Worm (Caenorhabditis elegans) whole organism, L1 larva: Measurements from ENCODE around the gene nlp-11.

ENCODE experiments used
- aly-2 ChIP-seq: fragments of 150-350 bp; optimal IDR thresholded peaks from 2 replicates; lab custom pipeline; 2014; ENCODE audit warnings: missing biosample characterization, missing genetic modification characterization
- ama-1 ChIP-seq: fragments of 150-350 bp; optimal IDR thresholded peaks from 2 replicates; lab custom pipeline; 2014
- blmp-1 ChIP-seq: fragments of 150-350 bp; optimal IDR thresholded peaks from 2 replicates; lab custom pipeline; 2014; ENCODE audit warnings: missing biosample characterization, missing genetic modification characterization
- ceh-8 ChIP-seq: fragments of 200-800 bp; sonication (Bioruptor generic); optimal IDR thresholded peaks from 2 replicates; lab custom pipeline; 2018; ENCODE audit warnings: mild to moderate bottlenecking, missing genetic modification characterization, moderate library complexity, missing compliant biosample characterization
- ceh-82 ChIP-seq, 3 experiments: fragments of 150-350 bp in 1 of 3; sonication (generic microtip) in 2 of 3; optimal IDR thresholded peaks; 2 replicates each; lab custom pipeline; 2014 to 2017; ENCODE audit warnings: missing biosample characterization in 3 of 3, missing genetic modification characterization in 3 of 3
- ces-1 ChIP-seq: fragments of 150-350 bp; optimal IDR thresholded peaks from 2 replicates; lab custom pipeline; 2014; ENCODE audit warnings: missing biosample characterization, missing genetic modification reagents, missing genetic modification characterization
- dpl-1 ChIP-seq, 3 experiments: fragments of 150-350 bp in 2 of 3; sonication (generic microtip) in 1 of 3; optimal IDR thresholded peaks; 2 replicates each; lab custom pipeline; 2014 to 2017; ENCODE audit warnings: missing biosample characterization in 3 of 3, missing genetic modification characterization in 3 of 3, missing genetic modification reagents in 3 of 3
- dsc-1 ChIP-seq: sonication (generic microtip); optimal IDR thresholded peaks from 2 replicates; lab custom pipeline; 2016; ENCODE audit warnings: mild to moderate bottlenecking, missing genetic modification characterization, missing compliant biosample characterization
- efl-1 ChIP-seq, 4 experiments: fragments of 150-350 bp; optimal IDR thresholded peaks in 3 of 4; peaks in 1 of 4; 1 replicate in 1 of 4; 2 replicates in 3 of 4; lab custom pipeline; 2014; ENCODE audit warnings: missing biosample characterization in 2 of 4, missing genetic modification characterization in 2 of 4, missing genetic modification reagents in 2 of 4
- egl-13 ChIP-seq: sonication (generic microtip); optimal IDR thresholded peaks from 2 replicates; lab custom pipeline; 2016; ENCODE audit warnings: missing genotype, missing genetic modification reagents, missing genetic modification characterization, missing compliant biosample characterization
- ets-5 ChIP-seq: fragments of 200-800 bp; sonication (Bioruptor generic); IDR thresholded peaks from 2 replicates; pipeline ENCODE4 v1.3.6; 2022; ENCODE audit warnings: missing genetic modification characterization, missing compliant biosample characterization
- fkh-10 ChIP-seq: sonication (generic microtip); optimal IDR thresholded peaks from 2 replicates; lab custom pipeline; 2017; ENCODE audit warnings: missing biosample characterization, missing genetic modification reagents, missing genetic modification characterization
- hlh-17 ChIP-seq: fragments of 200-800 bp; sonication (Bioruptor generic); optimal IDR thresholded peaks from 2 replicates; lab custom pipeline; 2018; ENCODE audit warnings: missing genetic modification characterization, mild to moderate bottlenecking, missing compliant biosample characterization, moderate library complexity, borderline replicate concordance
- hpl-2 ChIP-seq: fragments of 150-350 bp; optimal IDR thresholded peaks from 2 replicates; lab custom pipeline; 2014; ENCODE audit warnings: missing biosample characterization, missing genetic modification reagents, missing genetic modification characterization
- irx-1 ChIP-seq: sonication (generic microtip); optimal IDR thresholded peaks from 2 replicates; lab custom pipeline; 2016; ENCODE audit warnings: missing genetic modification characterization, missing compliant biosample characterization
- isw-1 ChIP-seq: fragments of 200-800 bp; sonication (Bioruptor generic); IDR thresholded peaks from 2 replicates; pipeline ENCODE4 v1.3.6; 2022; ENCODE audit warnings: missing genetic modification characterization, missing compliant biosample characterization
- jun-1 ChIP-seq: fragments of 150-350 bp; optimal IDR thresholded peaks from 2 replicates; lab custom pipeline; 2014; ENCODE audit warnings: missing biosample characterization, missing genetic modification reagents, missing genetic modification characterization
- lin-13 ChIP-seq: fragments of 150-350 bp; optimal IDR thresholded peaks from 2 replicates; lab custom pipeline; 2014; ENCODE audit warnings: missing biosample characterization, missing genetic modification reagents, missing genetic modification characterization
- lin-14 ChIP-seq: fragments of 200-800 bp; sonication (Bioruptor generic); optimal IDR thresholded peaks from 2 replicates; lab custom pipeline; 2018; ENCODE audit warnings: mild to moderate bottlenecking, missing genetic modification characterization, moderate library complexity, missing compliant biosample characterization
- lin-39 ChIP-seq: fragments of 150-350 bp; optimal IDR thresholded peaks from 2 replicates; lab custom pipeline; 2014; ENCODE audit warnings: missing biosample characterization, missing genetic modification reagents, missing genetic modification characterization
- lsy-2 ChIP-seq, 2 experiments: fragments of 150-350 bp; optimal IDR thresholded peaks; 2 replicates each; lab custom pipeline; 2014; ENCODE audit warnings: missing biosample characterization in 2 of 2, missing genetic modification characterization in 2 of 2
- mdl-1 ChIP-seq, 2 experiments: fragments of 150-350 bp; optimal IDR thresholded peaks; 2 replicates each; lab custom pipeline; 2014 to 2017; ENCODE audit warnings: missing biosample characterization in 2 of 2, missing genetic modification characterization in 2 of 2, inconsistent platforms in 1 of 2
- mep-1 ChIP-seq: fragments of 150-350 bp; optimal IDR thresholded peaks from 2 replicates; lab custom pipeline; 2014; ENCODE audit warnings: missing biosample characterization, missing genetic modification characterization
- nhr-20 ChIP-seq: sonication (generic microtip); optimal IDR thresholded peaks from 2 replicates; lab custom pipeline; 2016; ENCODE audit warnings: mild to moderate bottlenecking, missing genetic modification characterization, missing compliant biosample characterization
- nhr-28 ChIP-seq: fragments of 150-350 bp; optimal IDR thresholded peaks from 2 replicates; lab custom pipeline; 2014; ENCODE audit warnings: missing biosample characterization, missing genetic modification characterization
- nhr-47 ChIP-seq: sonication (generic microtip); optimal IDR thresholded peaks from 2 replicates; lab custom pipeline; 2016; ENCODE audit warnings: mild to moderate bottlenecking, missing genetic modification characterization, moderate library complexity, missing compliant biosample characterization
- nhr-71 ChIP-seq: sonication (generic microtip); optimal IDR thresholded peaks from 2 replicates; lab custom pipeline; 2016; ENCODE audit warnings: mild to moderate bottlenecking, missing genetic modification characterization, moderate library complexity, missing compliant biosample characterization
- pax-3 ChIP-seq: fragments of 200-800 bp; sonication (Bioruptor generic); optimal IDR thresholded peaks from 2 replicates; lab custom pipeline; 2018; ENCODE audit warnings: mild to moderate bottlenecking, missing genetic modification characterization, moderate library complexity, missing compliant biosample characterization
- pqm-1 ChIP-seq: sonication (generic microtip); optimal IDR thresholded peaks from 3 replicates; lab custom pipeline; 2017; ENCODE audit warnings: missing biosample characterization, missing genetic modification characterization
- skn-1 ChIP-seq: fragments of 150-350 bp; optimal IDR thresholded peaks from 2 replicates; lab custom pipeline; 2014; ENCODE audit warnings: missing biosample characterization, missing genetic modification characterization
- snu-23 ChIP-seq: sonication (generic microtip); optimal IDR thresholded peaks from 2 replicates; lab custom pipeline; 2016; ENCODE audit warnings: missing genetic modification characterization, missing compliant biosample characterization
- sup-37 ChIP-seq: fragments of 200-800 bp; sonication (Bioruptor generic); optimal IDR thresholded peaks from 2 replicates; lab custom pipeline; 2018; ENCODE audit warnings: mild to moderate bottlenecking, missing genetic modification characterization, missing compliant biosample characterization
- unc-30 ChIP-seq: sonication (generic microtip); optimal IDR thresholded peaks from 2 replicates; lab custom pipeline; 2017; ENCODE audit warnings: missing biosample characterization, missing genetic modification characterization
- unc-62 ChIP-seq: fragments of 150-350 bp; optimal IDR thresholded peaks from 2 replicates; lab custom pipeline; 2014; ENCODE audit warnings: missing biosample characterization, missing genetic modification reagents, missing genetic modification characterization
- unc-86 ChIP-seq: sonication (generic microtip); optimal IDR thresholded peaks from 2 replicates; lab custom pipeline; 2016; ENCODE audit warnings: missing genetic modification characterization, missing compliant biosample characterization
- unc-98 ChIP-seq: fragments of 200-800 bp; sonication (Bioruptor generic); IDR thresholded peaks from 2 replicates; pipeline ENCODE4 v1.3.6; 2022; ENCODE audit warnings: missing genetic modification characterization, missing compliant biosample characterization
- vab-15 ChIP-seq: sonication (generic microtip); optimal IDR thresholded peaks from 2 replicates; lab custom pipeline; 2017; ENCODE audit warnings: missing genotype, mild to moderate bottlenecking, missing genetic modification characterization, missing compliant biosample characterization
- xbp-1 ChIP-seq: sonication (generic microtip); optimal IDR thresholded peaks from 2 replicates; lab custom pipeline; 2016; ENCODE audit warnings: missing genetic modification characterization, missing compliant biosample characterization
- zag-1 ChIP-seq: fragments of 150-350 bp; optimal IDR thresholded peaks from 2 replicates; lab custom pipeline; 2014; ENCODE audit warnings: missing biosample characterization, missing genetic modification characterization
- zip-4 ChIP-seq: fragments of 200-800 bp; sonication (Bioruptor generic); optimal IDR thresholded peaks from 2 replicates; lab custom pipeline; 2018; ENCODE audit warnings: mild to moderate bottlenecking, missing genetic modification characterization, moderate library complexity, missing compliant biosample characterization
- ztf-11 ChIP-seq, 2 experiments: sonication (generic microtip); optimal IDR thresholded peaks; 2 replicates each; lab custom pipeline; 2016 to 2017; ENCODE audit warnings: missing genetic modification characterization in 2 of 2, missing biosample characterization in 1 of 2, missing compliant biosample characterization in 1 of 2
- ztf-4 ChIP-seq: fragments of 150-350 bp; optimal IDR thresholded peaks from 2 replicates; lab custom pipeline; 2014; ENCODE audit warnings: missing biosample characterization, missing genetic modification characterization

The nlp-11 gene

ce11 chrII:9703601-9704000 is 11.9 kb upstream of the nlp-11 start, which contains the start of gene mop-25.2:
Gene mop-25.2 (minus strand): TSS chrII:9703701.
- TF ChIP-seq efl-1 (optimal IDR thresholded peaks at IDR 0.05; lab: Kevin White, UChicago): no peak
- TF ChIP-seq efl-1 (GFP tag; optimal IDR thresholded peaks at IDR 0.05 in 1 of 2; lab: Kevin White, UChicago): peak in 1 of 2 experiments; percentile 79
- no peak for TF ChIP-seq unc-30 (tag; lab: Kevin White, UChicago)

- no peak for TF ChIP-seq unc-98 (GFP tag; lab: Robert Waterston, UW)
- TF ChIP-seq pqm-1 (tag; lab: Kevin White, UChicago): no peak
- TF ChIP-seq skn-1 (tag; lab: Kevin White, UChicago): no peak
- TF ChIP-seq isw-1 (GFP tag; lab: Robert Waterston, UW): no peak
- TF ChIP-seq sup-37: no peak
- no peak for TF ChIP-seq pax-3 (tag; lab: Kevin White, UChicago)
- no peak for TF ChIP-seq xbp-1 (tag; lab: Kevin White, UChicago)
- no peak for TF ChIP-seq snu-23 (GFP tag; lab: Kevin White, UChicago)
- no peak for TF ChIP-seq fkh-10 (GFP tag; lab: Kevin White, UChicago)
- no peak for TF ChIP-seq ama-1 (lab: Kevin White, UChicago)
- TF ChIP-seq jun-1 (tag; lab: Kevin White, UChicago): no peak
- no peak for TF ChIP-seq vab-15
- no peak for TF ChIP-seq hlh-17
- no peak for TF ChIP-seq unc-62
- no peak for TF ChIP-seq nhr-71 (tag; lab: Kevin White, UChicago)
- TF ChIP-seq, all 84 proteins: peak for 0
Observed at ce11 chrII:9700363-9700762, 8.6 kb upstream of the nlp-11 start, which contains the start of the genes Y53C12A.8 and Y53C12A.7. Gene Y53C12A.8 (minus strand): TSS chrII:9700463. Gene Y53C12A.7 (plus strand): TSS chrII:9700543.

ce11 chrII:9695942-9696341 is 4.2 kb upstream of the nlp-11 start:
- no peak for TF ChIP-seq dpl-1 (GFP tag; optimal IDR thresholded peaks at IDR 0.05; lab: Kevin White, UChicago)
- TF ChIP-seq lin-14: peak; percentile 46
- no peak for TF ChIP-seq lsy-2 (tag; optimal IDR thresholded peaks at IDR 0.05; lab: Kevin White, UChicago)
- TF ChIP-seq fkh-10 (GFP tag; lab: Kevin White, UChicago): peak; percentile 43
- TF ChIP-seq lin-39 (tag; lab: Kevin White, UChicago): no peak

ce11 chrII:9690067-9690632 is 1.6 kb downstream of the nlp-11 start:
- peak; percentile 98 for TF ChIP-seq fkh-10 (GFP tag; lab: Kevin White, UChicago)
- TF ChIP-seq ces-1: peak; percentile 18
- no peak for TF ChIP-seq sup-37
- peak; percentile 24 for TF ChIP-seq nhr-47 (tag; lab: Kevin White, UChicago)
- no peak for TF ChIP-seq ama-1 (lab: Kevin White, UChicago)
- TF ChIP-seq ceh-8: peak; percentile 96
- no peak for TF ChIP-seq ztf-4
- TF ChIP-seq unc-86 (tag; lab: Kevin White, UChicago): peak; percentile 39
- TF ChIP-seq egl-13 (tag; lab: Kevin White, UChicago): peak; percentile 7
- TF ChIP-seq nhr-71 (tag; lab: Kevin White, UChicago): peak; percentile 28
- no peak for TF ChIP-seq blmp-1
- no peak for TF ChIP-seq zip-4 (GFP tag; lab: Kevin White, UChicago)
- no peak for TF ChIP-seq ceh-82 (tag; optimal IDR thresholded peaks at IDR 0.05; lab: Kevin White, UChicago)
- peak in 1 of 2 experiments; percentile 30 for TF ChIP-seq lsy-2 (tag; optimal IDR thresholded peaks at IDR 0.05; lab: Kevin White, UChicago)
- TF ChIP-seq lin-14: peak; percentile 79
- peak; percentile 9 for TF ChIP-seq irx-1
- no peak for TF ChIP-seq hlh-17
- TF ChIP-seq, all 84 proteins: peak for 10

ce11 chrII:9686663-9687193 is 5.0 kb downstream of the nlp-11 start, which contains the start of gene ZK1320.9:
Gene ZK1320.9 (minus strand): TSS chrII:9686713.
- TF ChIP-seq irx-1 (no peak), mep-1 (tag; lab: Kevin White, UChicago) (peak; percentile 67), ets-5 (no peak), zag-1 (tag; lab: Kevin White, UChicago) (no peak), blmp-1 (peak; percentile 10), efl-1 (optimal IDR thresholded peaks at IDR 0.05; lab: Kevin White, UChicago) (peak; percentile 39 to 50), efl-1 (GFP tag; optimal IDR thresholded peaks at IDR 0.05 in 1 of 2; lab: Kevin White, UChicago) (peak; percentile 58 to 74), ceh-8 (no peak), nhr-28 (no peak), jun-1 (tag; lab: Kevin White, UChicago) (no peak), dsc-1 (no peak), ztf-11 (tag; optimal IDR thresholded peaks at IDR 0.05; lab: Kevin White, UChicago) (no peak), nhr-20 (tag; lab: Kevin White, UChicago) (peak; percentile 83), hpl-2 (no peak), aly-2 (tag; lab: Kevin White, UChicago) (no peak), mdl-1 (tag; optimal IDR thresholded peaks at IDR 0.05; lab: Kevin White, UChicago) (no peak), dpl-1 (GFP tag; optimal IDR thresholded peaks at IDR 0.05; lab: Kevin White, UChicago) (peak; percentile 33 to 59 (median 48)), xbp-1 (tag; lab: Kevin White, UChicago) (peak; percentile 24), isw-1 (GFP tag; lab: Robert Waterston, UW) (no peak), ces-1 (no peak), lin-13 (no peak)
